Fruit fly (Drosophila melanogaster) whole organism, embryonic: Measurements from ENCODE around the gene sit.

Source experiments
- Adf1 ChIP-seq: fragments of 200-800 bp; sonication (Bioruptor generic); IDR thresholded peaks from 2 replicates; pipeline ENCODE4 v1.3.6; 2022; ENCODE audit warnings: missing biosample characterization, missing genetic modification characterization
- Asciz ChIP-seq: fragments of 200-800 bp; sonication (Bioruptor generic); optimal IDR thresholded peaks from 2 replicates; lab custom pipeline; 2017; ENCODE audit warnings: missing biosample characterization, mild to moderate bottlenecking, missing genetic modification characterization, missing genetic modification reagents
- Atf6 ChIP-seq: fragments of 200-800 bp; sonication (Bioruptor generic); IDR thresholded peaks from 2 replicates; pipeline ENCODE4 v1.3.6; 2022; ENCODE audit warnings: missing biosample characterization, missing genetic modification characterization
- CG10274 ChIP-seq: fragments of 200-800 bp; sonication (Bioruptor generic); optimal IDR thresholded peaks from 3 replicates; lab custom pipeline; 2017; ENCODE audit warnings: missing biosample characterization, mild to moderate bottlenecking, missing genetic modification characterization
- CG11247 ChIP-seq: fragments of 200-800 bp; sonication (Bioruptor generic); IDR thresholded peaks from 2 replicates; pipeline ENCODE4 v1.3.6; 2022; ENCODE audit warnings: missing biosample characterization, missing genetic modification characterization
- CG12071 ChIP-seq: fragments of 200-800 bp; sonication (Bioruptor generic); optimal IDR thresholded peaks from 3 replicates; lab custom pipeline; 2018; ENCODE audit warnings: missing biosample characterization, mild to moderate bottlenecking, missing genetic modification characterization
- CG14441 ChIP-seq: fragments of 200-800 bp; sonication (Bioruptor generic); IDR thresholded peaks from 2 replicates; pipeline ENCODE4 v1.3.6; 2022; ENCODE audit warnings: missing biosample characterization, missing genetic modification characterization
- CG1602 ChIP-seq: fragments of 200-800 bp; sonication (Bioruptor generic); optimal IDR thresholded peaks from 3 replicates; lab custom pipeline; 2016; ENCODE audit warnings: missing biosample characterization, missing genetic modification characterization
- CG17186 ChIP-seq: fragments of 200-800 bp; sonication (Bioruptor generic); optimal IDR thresholded peaks from 3 replicates; lab custom pipeline; 2017; ENCODE audit warnings: missing biosample characterization, missing genetic modification reagents, missing genetic modification characterization
- CG18476 ChIP-seq: fragments of 200-800 bp; sonication (Bioruptor generic); optimal IDR thresholded peaks from 2 replicates; lab custom pipeline; 2016; ENCODE audit warnings: missing biosample characterization, mild to moderate bottlenecking, missing genetic modification characterization
- CG2120 ChIP-seq: fragments of 200-800 bp; sonication (Bioruptor generic); optimal IDR thresholded peaks from 3 replicates; lab custom pipeline; 2016; ENCODE audit warnings: missing biosample characterization, missing genetic modification characterization
- CG32532 ChIP-seq: fragments of 200-800 bp; sonication (Bioruptor generic); IDR thresholded peaks from 2 replicates; pipeline ENCODE4 v1.3.6; 2022; ENCODE audit warnings: missing biosample characterization, missing genetic modification characterization
- CG33213 ChIP-seq: fragments of 200-800 bp; sonication (Bioruptor generic); optimal IDR thresholded peaks from 3 replicates; lab custom pipeline; 2016; ENCODE audit warnings: missing biosample characterization, missing genetic modification characterization
- CG34376 ChIP-seq: fragments of 200-800 bp; sonication (Bioruptor generic); optimal IDR thresholded peaks from 2 replicates; lab custom pipeline; 2018; ENCODE audit warnings: missing biosample characterization, mild to moderate bottlenecking, missing genetic modification characterization
- CG3847 ChIP-seq: fragments of 200-800 bp; sonication (Bioruptor generic); IDR thresholded peaks from 2 replicates; pipeline ENCODE4 v1.3.6; 2022; ENCODE audit warnings: missing biosample characterization, missing genetic modification characterization
- CG4707 ChIP-seq: fragments of 200-800 bp; sonication (Bioruptor generic); optimal IDR thresholded peaks from 2 replicates; lab custom pipeline; 2018; ENCODE audit warnings: missing biosample characterization, mild to moderate bottlenecking, missing genetic modification characterization, moderate library complexity
- CG5180 ChIP-seq: fragments of 200-800 bp; sonication (Bioruptor generic); optimal IDR thresholded peaks from 3 replicates; lab custom pipeline; 2017; ENCODE audit warnings: missing biosample characterization, missing genetic modification characterization, mild to moderate bottlenecking, moderate library complexity, missing genetic modification reagents
- CG6254 ChIP-seq: fragments of 200-800 bp; sonication (Bioruptor generic); optimal IDR thresholded peaks from 3 replicates; lab custom pipeline; 2017; ENCODE audit warnings: mild to moderate bottlenecking, missing biosample characterization, missing genetic modification reagents, missing genetic modification characterization
- CG6813 ChIP-seq: fragments of 200-800 bp; sonication (Bioruptor generic); optimal IDR thresholded peaks from 2 replicates; lab custom pipeline; 2017; ENCODE audit warnings: missing biosample characterization, missing genetic modification characterization, mild to moderate bottlenecking, moderate library complexity, missing genetic modification reagents
- CG7556 ChIP-seq: fragments of 200-800 bp; sonication (Bioruptor generic); optimal IDR thresholded peaks from 2 replicates; lab custom pipeline; 2017; ENCODE audit warnings: missing biosample characterization, mild to moderate bottlenecking, missing genetic modification characterization
- CG7786 ChIP-seq: fragments of 200-800 bp; sonication (Bioruptor generic); optimal IDR thresholded peaks from 2 replicates; lab custom pipeline; 2016; ENCODE audit warnings: missing biosample characterization, missing genetic modification characterization
- CG9932 ChIP-seq: fragments of 200-800 bp; sonication (Bioruptor generic); IDR thresholded peaks from 2 replicates; pipeline ENCODE4 v1.3.6; 2022; ENCODE audit warnings: missing biosample characterization, missing genetic modification characterization
- Deaf1 ChIP-seq: fragments of 200-800 bp; optimal IDR thresholded peaks from 3 replicates; lab custom pipeline; 2019; ENCODE audit warnings: missing biosample characterization, mild to moderate bottlenecking, missing genetic modification characterization, moderate library complexity
- Dp ChIP-seq: fragments of 200-800 bp; sonication (Bioruptor generic); optimal IDR thresholded peaks from 2 replicates; lab custom pipeline; 2018; ENCODE audit warnings: missing biosample characterization, mild to moderate bottlenecking, missing genetic modification characterization, moderate library complexity
- Ets65A ChIP-seq: fragments of 200-800 bp; sonication (Bioruptor generic); peaks from one replicate; lab custom pipeline; 2016; ENCODE audit warnings: missing biosample characterization, missing genetic modification characterization
- GATAe ChIP-seq: fragments of 200-800 bp; sonication (Bioruptor generic); conservative IDR thresholded peaks from 2 replicates; pipeline ENCODE4 v1.3.6; 2022; ENCODE audit warnings: missing biosample characterization, missing genetic modification characterization
- Gsc ChIP-seq: fragments of 200-800 bp; sonication (Bioruptor generic); IDR thresholded peaks from 2 replicates; pipeline ENCODE4 v1.3.6; 2022; ENCODE audit warnings: missing biosample characterization, missing genetic modification characterization
- HLH3B ChIP-seq: fragments of 200-800 bp; sonication (Bioruptor generic); IDR thresholded peaks from 2 replicates; pipeline ENCODE4 v1.3.6; 2022; ENCODE audit warnings: missing biosample characterization, missing genetic modification characterization
- Jarid2 ChIP-seq: fragments of 200-800 bp; sonication (Bioruptor generic); optimal IDR thresholded peaks from 3 replicates; lab custom pipeline; 2017; ENCODE audit warnings: mild to moderate bottlenecking, missing biosample characterization, missing genetic modification reagents, missing genetic modification characterization
- Med ChIP-seq: fragments of 200-800 bp; sonication (Bioruptor generic); peaks from one replicate; lab custom pipeline; 2016; ENCODE audit warnings: missing biosample characterization, missing genetic modification characterization, mild to moderate bottlenecking, inconsistent platforms, moderate library complexity
- Mrtf ChIP-seq: fragments of 200-800 bp; sonication (Bioruptor generic); IDR thresholded peaks from 3 replicates; pipeline ENCODE4 v1.3.6; 2022; ENCODE audit warnings: missing biosample characterization, missing genetic modification characterization
- NFAT ChIP-seq: fragments of 200-800 bp; sonication (Bioruptor generic); IDR thresholded peaks from 2 replicates; pipeline ENCODE4 v1.3.6; 2022; ENCODE audit warnings: missing biosample characterization, missing genetic modification characterization
- Spps ChIP-seq: fragments of 200-800 bp; sonication (Bioruptor generic); optimal IDR thresholded peaks from 2 replicates; lab custom pipeline; 2018; ENCODE audit warnings: missing biosample characterization, mild to moderate bottlenecking, missing genetic modification characterization
- Vsx1 ChIP-seq: fragments of 200-800 bp; sonication (Bioruptor generic); optimal IDR thresholded peaks from 2 replicates; lab custom pipeline; 2017; ENCODE audit warnings: missing biosample characterization, mild to moderate bottlenecking, missing genetic modification characterization, missing genetic modification reagents
- bsh ChIP-seq, 2 experiments: fragments of 200-800 bp; sonication (Bioruptor generic); optimal IDR thresholded peaks; 2 replicates each; lab custom pipeline; 2017 to 2018; ENCODE audit warnings: mild to moderate bottlenecking in 2 of 2, missing biosample characterization in 2 of 2, missing genetic modification characterization in 2 of 2, moderate library complexity in 1 of 2
- chinmo ChIP-seq: fragments of 200-800 bp; sonication (Bioruptor generic); IDR thresholded peaks from 4 replicates; pipeline ENCODE4 v1.3.6; 2022; ENCODE audit warnings: missing biosample characterization, missing genetic modification characterization; ENCODE audit not compliant: partially characterized antibody
- ci ChIP-seq: fragments of 200-800 bp; sonication (Bioruptor generic); IDR thresholded peaks from 3 replicates; pipeline ENCODE4 v1.3.6; 2022; ENCODE audit warnings: missing biosample characterization, missing genetic modification characterization
- corto ChIP-seq: fragments of 200-800 bp; sonication (Bioruptor generic); optimal IDR thresholded peaks from 2 replicates; lab custom pipeline; 2016; ENCODE audit warnings: missing biosample characterization, mild to moderate bottlenecking, missing genetic modification characterization, moderate library complexity
- cwo ChIP-seq: fragments of 200-800 bp; sonication (Bioruptor generic); optimal IDR thresholded peaks from 3 replicates; lab custom pipeline; 2017; ENCODE audit warnings: missing biosample characterization, missing genetic modification characterization, mild to moderate bottlenecking, moderate library complexity, missing genetic modification reagents
- grau ChIP-seq: fragments of 200-800 bp; optimal IDR thresholded peaks from 3 replicates; lab custom pipeline; 2019; ENCODE audit warnings: missing biosample characterization, mild to moderate bottlenecking, missing genetic modification characterization, moderate library complexity
- gro ChIP-seq: fragments of 200-800 bp; sonication (Bioruptor generic); optimal IDR thresholded peaks from 2 replicates; lab custom pipeline; 2016; ENCODE audit warnings: missing biosample characterization, missing genetic modification characterization
- hkb ChIP-seq, 2 experiments: fragments of 200-800 bp in 1 of 2; fragments of >200 bp in 1 of 2; sonication (Bioruptor generic) in 1 of 2; IDR thresholded peaks in 1 of 2; optimal IDR thresholded peaks in 1 of 2; 2 replicates each; pipeline versions ENCODE4 v1.3.6 to Lab custom; 2017 to 2022; ENCODE audit warnings: missing biosample characterization in 1 of 2, missing genetic modification characterization in 1 of 2
- lab ChIP-seq: fragments of 200-800 bp; sonication (Bioruptor generic); optimal IDR thresholded peaks from 3 replicates; lab custom pipeline; 2017; ENCODE audit warnings: missing biosample characterization, missing genetic modification characterization, mild to moderate bottlenecking, moderate library complexity, missing genetic modification reagents
- sd ChIP-seq: fragments of 200-800 bp; sonication (Bioruptor generic); optimal IDR thresholded peaks from 3 replicates; lab custom pipeline; 2018; ENCODE audit warnings: missing biosample characterization, mild to moderate bottlenecking, missing genetic modification characterization, moderate library complexity
- sens ChIP-seq: fragments of 200-800 bp; sonication (Bioruptor generic); peaks from one replicate; lab custom pipeline; 2016; ENCODE audit warnings: missing biosample characterization, missing genetic modification characterization
- sob ChIP-seq: fragments of 200-800 bp; sonication (Bioruptor generic); IDR thresholded peaks from 2 replicates; pipeline ENCODE4 v1.3.6; 2022; ENCODE audit warnings: missing biosample characterization, missing genetic modification characterization
- tll ChIP-seq, 2 experiments: fragments of 200-800 bp in 1 of 2; fragments of >200 bp in 1 of 2; sonication (Bioruptor generic) in 1 of 2; optimal IDR thresholded peaks; 2 replicates each; lab custom pipeline; 2017 to 2019; ENCODE audit warnings: missing biosample characterization in 2 of 2, missing genetic modification characterization in 2 of 2, mild to moderate bottlenecking in 1 of 2, moderate library complexity in 1 of 2
- ttk ChIP-seq: fragments of 200-800 bp; sonication (Bioruptor generic); IDR thresholded peaks from 2 replicates; pipeline ENCODE4 v2.1.2; 2022; ENCODE audit warnings: missing biosample characterization, missing genetic modification characterization
- zen2 ChIP-seq: fragments of 200-800 bp; sonication (Bioruptor generic); IDR thresholded peaks from 3 replicates; pipeline ENCODE4 v1.3.6; 2022; ENCODE audit warnings: missing biosample characterization, missing genetic modification characterization; ENCODE audit not compliant: partially characterized antibody

Gene sit

dm6 chr3R:22527192-22527591, 35.2 kb downstream of the sit start (continued):
- no peak for TF ChIP-seq CG10274 (GFP tag; lab: Kevin White, UChicago)
- 0 out of 4 replicates have a peak, but pooled peaks have one; percentile 33 for TF ChIP-seq chinmo
- TF ChIP-seq lab = peak; percentile 1
- peak; percentile 2 for TF ChIP-seq CG2120 (GFP tag; lab: Kevin White, UChicago)
- TF ChIP-seq ci (GFP tag; lab: Robert Waterston, UW) = 0 out of 3 replicates have a peak, but pooled peaks have one; percentile 5
- peak; percentile 81 for TF ChIP-seq sd
- peak; percentile 38 for TF ChIP-seq Vsx1
- TF ChIP-seq CG17186 (GFP tag; lab: Kevin White, UChicago) = no peak
- TF ChIP-seq HLH3B = no peak
- TF ChIP-seq Atf6 (GFP tag; lab: Robert Waterston, UW) = no peak
- 0 out of 2 replicates have a peak, but pooled peaks have one; percentile 7 for TF ChIP-seq NFAT (GFP tag; lab: Robert Waterston, UW)
- no peak for TF ChIP-seq Gsc (GFP tag; lab: Robert Waterston, UW)
- peak; percentile 27; the same call in 2 of the 3 replicates for TF ChIP-seq zen2
- no peak for TF ChIP-seq Dp (GFP tag; lab: Kevin White, UChicago)
- TF ChIP-seq CG18476 (GFP tag; lab: Kevin White, UChicago) = peak; percentile 83
- TF ChIP-seq Med (GFP tag; lab: Kevin White, UChicago) = peak; percentile 73
- TF ChIP-seq sens (GFP tag; lab: Kevin White, UChicago) = peak; percentile 41
- TF ChIP-seq Deaf1 = peak; percentile 58
- 0 out of 2 replicates have a peak, but pooled peaks have one; percentile 16 for TF ChIP-seq sob (GFP tag; lab: Robert Waterston, UW)
- peak; percentile 59 for TF ChIP-seq CG34376 (GFP tag; lab: Kevin White, UChicago)
- TF ChIP-seq Ets65A (GFP tag; lab: Kevin White, UChicago) = peak; percentile 36
- peak; percentile 13 for TF ChIP-seq hkb (optimal IDR thresholded peaks at IDR 0.05; lab: Kevin White, UChicago)
- no peak for TF ChIP-seq hkb (GFP tag; IDR thresholded peaks at IDR 0.05; lab: Robert Waterston, UW)
- TF ChIP-seq gro (GFP tag; lab: Kevin White, UChicago) = peak; percentile 83
- peak; percentile 51 for TF ChIP-seq cwo (GFP tag; lab: Kevin White, UChicago)
- TF ChIP-seq Adf1 = peak; percentile 11; the same call in 1 of the 2 replicates
- TF ChIP-seq Mrtf (GFP tag; lab: Robert Waterston, UW) = no peak
- peak; percentile 34; the same call in 1 of the 2 replicates for TF ChIP-seq CG11247 (GFP tag; lab: Robert Waterston, UW)
- no peak for TF ChIP-seq grau (tag; lab: Kevin White, UChicago)
- TF ChIP-seq CG9932 (GFP tag; lab: Robert Waterston, UW) = peak; percentile 18; the same call in 1 of the 2 replicates
- TF ChIP-seq bsh (GFP tag; optimal IDR thresholded peaks at IDR 0.05; lab: Kevin White, UChicago) = no peak
- peak; percentile 12 for TF ChIP-seq corto (GFP tag; lab: Kevin White, UChicago)
- peak; percentile 28; the same call in 1 of the 2 replicates for TF ChIP-seq GATAe (GFP tag; lab: Robert Waterston, UW)

dm6 chr3R:22526353-22526907, 35.9 kb downstream of the sit start:
- no peak for TF ChIP-seq CG7786
- peak; percentile 20 for TF ChIP-seq CG7556 (GFP tag; lab: Kevin White, UChicago)
- no peak for TF ChIP-seq CG6813 (GFP tag; lab: Kevin White, UChicago)
- peak; percentile 40; the same call in 1 of the 2 replicates for TF ChIP-seq CG32532 (GFP tag; lab: Robert Waterston, UW)
- no peak for TF ChIP-seq zen2
- peak; percentile 27 for TF ChIP-seq Asciz (GFP tag; lab: Kevin White, UChicago)
- TF ChIP-seq Spps = no peak
- TF ChIP-seq CG34376 (GFP tag; lab: Kevin White, UChicago) = no peak
- TF ChIP-seq CG14441 (GFP tag; lab: Robert Waterston, UW) = peak; percentile 59
- TF ChIP-seq CG3847 (GFP tag; lab: Robert Waterston, UW) = no peak
- no peak for TF ChIP-seq CG4707 (GFP tag; lab: Kevin White, UChicago)
- TF ChIP-seq CG6254 (GFP tag; lab: Kevin White, UChicago) = no peak
- TF ChIP-seq CG33213 (GFP tag; lab: Kevin White, UChicago) = no peak
- TF ChIP-seq CG5180 = peak; percentile 18
- TF ChIP-seq CG1602 = no peak
- no peak for TF ChIP-seq CG12071 (GFP tag; lab: Kevin White, UChicago)
- 0 out of 2 replicates have a peak, but pooled peaks have one; percentile 5 for TF ChIP-seq ttk
- peak; percentile 27 for TF ChIP-seq Vsx1
- no peak for TF ChIP-seq Jarid2 (GFP tag; lab: Kevin White, UChicago)
- no peak for TF ChIP-seq tll (GFP tag; optimal IDR thresholded peaks at IDR 0.05; lab: Kevin White, UChicago)
